Worm (Caenorhabditis elegans) whole organism, L4 larva: ENCODE measurements around the gene rheb-1.

ENCODE experiments used
- F10B5.3 ChIP-seq: sonication (generic microtip); optimal IDR thresholded peaks from 2 replicates; lab custom pipeline; 2016; ENCODE audit warnings: mild to moderate bottlenecking, missing genetic modification characterization, missing compliant biosample characterization
- F37D6.2 ChIP-seq: sonication (generic microtip); optimal IDR thresholded peaks from 2 replicates; lab custom pipeline; 2016; ENCODE audit warnings: mild to moderate bottlenecking, missing genetic modification characterization, missing compliant biosample characterization
- Y75B8A.6 ChIP-seq: fragments of 200-800 bp; sonication (Bioruptor generic); IDR thresholded peaks from 2 replicates; pipeline ENCODE4 v1.3.6; 2022; ENCODE audit warnings: missing genetic modification reagents, missing genetic modification characterization, missing compliant biosample characterization
- ZK337.2 ChIP-seq: fragments of 200-800 bp; sonication (Bioruptor generic); IDR thresholded peaks from 2 replicates; pipeline ENCODE4 v1.3.6; 2022; ENCODE audit warnings: missing genetic modification reagents, missing genetic modification characterization, missing compliant biosample characterization
- aha-1 ChIP-seq: fragments of 150-350 bp; peaks from one replicate; lab custom pipeline; 2014; ENCODE audit warnings: missing biosample characterization, missing genetic modification characterization
- ama-1 ChIP-seq: fragments of 150-350 bp; optimal IDR thresholded peaks from 2 replicates; lab custom pipeline; 2014; ENCODE audit warnings: inconsistent platforms, mixed read lengths
- ceh-28 ChIP-seq: fragments of 150-350 bp; optimal IDR thresholded peaks from 2 replicates; lab custom pipeline; 2014; ENCODE audit warnings: missing biosample characterization, missing genetic modification reagents, missing genetic modification characterization
- ceh-32 ChIP-seq: sonication (generic microtip); optimal IDR thresholded peaks from 2 replicates; lab custom pipeline; 2016; ENCODE audit warnings: mild to moderate bottlenecking, missing genetic modification characterization, missing compliant biosample characterization; ENCODE audit not compliant: poor library complexity
- ceh-62 ChIP-seq: sonication (generic microtip); optimal IDR thresholded peaks from 2 replicates; lab custom pipeline; 2017; ENCODE audit warnings: missing biosample characterization, missing genetic modification characterization
- ces-1 ChIP-seq: fragments of 150-350 bp; sonication (generic microtip); optimal IDR thresholded peaks from 4 replicates; lab custom pipeline; 2014; ENCODE audit warnings: missing biosample characterization, missing genetic modification reagents, missing genetic modification characterization
- cey-2 ChIP-seq: sonication (generic microtip); optimal IDR thresholded peaks from 3 replicates; lab custom pipeline; 2017; ENCODE audit warnings: missing genetic modification characterization, mild to moderate bottlenecking, missing compliant biosample characterization, antibody characterized with exemption, borderline replicate concordance; ENCODE audit not compliant: insufficient read depth
- ctbp-1 ChIP-seq: fragments of 200-800 bp; sonication (Bioruptor generic); IDR thresholded peaks from 2 replicates; pipeline ENCODE4 v1.3.6; 2022; ENCODE audit warnings: missing genetic modification reagents, missing genetic modification characterization, missing compliant biosample characterization
- daf-8 ChIP-seq: fragments of 200-800 bp; sonication (Bioruptor generic); IDR thresholded peaks from 2 replicates; pipeline ENCODE4 v1.3.6; 2022; ENCODE audit warnings: missing genetic modification characterization, missing compliant biosample characterization
- dmd-6 ChIP-seq: fragments of 200-800 bp; sonication (Bioruptor generic); IDR thresholded peaks from 2 replicates; pipeline ENCODE4 v1.3.6; 2022; ENCODE audit warnings: missing genetic modification reagents, missing genetic modification characterization, missing compliant biosample characterization
- dmd-8 ChIP-seq: fragments of 200-800 bp; sonication (Bioruptor generic); IDR thresholded peaks from 2 replicates; pipeline ENCODE4 v1.3.6; 2022; ENCODE audit warnings: missing genetic modification characterization, missing compliant biosample characterization
- dmd-9 ChIP-seq: fragments of 200-800 bp; sonication (Bioruptor generic); IDR thresholded peaks from 2 replicates; pipeline ENCODE4 v1.3.6; 2022; ENCODE audit warnings: missing genetic modification reagents, missing genetic modification characterization, missing compliant biosample characterization
- dpl-1 ChIP-seq: fragments of 150-350 bp; optimal IDR thresholded peaks from 2 replicates; lab custom pipeline; 2014; ENCODE audit warnings: missing biosample characterization, missing genetic modification reagents, missing genetic modification characterization
- dve-1 ChIP-seq: sonication (generic microtip); optimal IDR thresholded peaks from 2 replicates; lab custom pipeline; 2017; ENCODE audit warnings: antibody characterized with exemption, mild to moderate bottlenecking, missing genetic modification characterization, missing compliant biosample characterization; ENCODE audit not compliant: insufficient read depth
- egl-43 ChIP-seq: fragments of 200-800 bp; sonication (Bioruptor generic); IDR thresholded peaks from 2 replicates; pipeline ENCODE4 v1.3.6; 2022; ENCODE audit warnings: missing genetic modification reagents, missing genetic modification characterization, missing compliant biosample characterization
- gei-8 ChIP-seq: fragments of 200-800 bp; sonication (Bioruptor generic); optimal IDR thresholded peaks from 2 replicates; lab custom pipeline; 2018; ENCODE audit warnings: mild to moderate bottlenecking, missing genetic modification characterization, missing compliant biosample characterization
- hif-1 ChIP-seq, 2 experiments: sonication (generic microtip); optimal IDR thresholded peaks; 2 replicates each; lab custom pipeline; 2016 to 2017; ENCODE audit warnings: missing compliant biosample characterization in 2 of 2, missing genetic modification characterization in 2 of 2, missing genetic modification reagents in 2 of 2, missing genotype in 2 of 2, mild to moderate bottlenecking in 1 of 2
- hlh-30 ChIP-seq: sonication (generic microtip); optimal IDR thresholded peaks from 2 replicates; lab custom pipeline; 2017; ENCODE audit warnings: antibody characterized with exemption, mild to moderate bottlenecking, missing genetic modification characterization, missing compliant biosample characterization; ENCODE audit not compliant: insufficient read depth
- jun-1 ChIP-seq: fragments of 150-350 bp; optimal IDR thresholded peaks from 2 replicates; lab custom pipeline; 2014; ENCODE audit warnings: missing biosample characterization, missing genetic modification reagents, missing genetic modification characterization
- lin-1 ChIP-seq: fragments of 200-800 bp; sonication (Bioruptor generic); IDR thresholded peaks from 2 replicates; pipeline ENCODE4 v1.3.6; 2022; ENCODE audit warnings: missing genetic modification reagents, missing genetic modification characterization, missing compliant biosample characterization
- lin-13 ChIP-seq: fragments of 150-350 bp; optimal IDR thresholded peaks from 2 replicates; lab custom pipeline; 2014; ENCODE audit warnings: missing biosample characterization, missing genetic modification reagents, missing genetic modification characterization
- lin-38 ChIP-seq: fragments of 200-800 bp; sonication (Bioruptor generic); IDR thresholded peaks from 2 replicates; pipeline ENCODE4 v1.3.6; 2022; ENCODE audit warnings: missing genetic modification reagents, missing genetic modification characterization, missing compliant biosample characterization
- lsy-2 ChIP-seq, 2 experiments: fragments of 150-350 bp in 1 of 2; sonication (generic microtip) in 1 of 2; optimal IDR thresholded peaks; 2 replicates each; lab custom pipeline; 2014 to 2017; ENCODE audit warnings: missing biosample characterization in 2 of 2, missing genetic modification characterization in 2 of 2
- madf-5 ChIP-seq, 2 experiments: fragments of 200-800 bp; sonication (Bioruptor generic); IDR thresholded peaks; 2 replicates each; pipeline ENCODE4 v1.3.6; 2022; ENCODE audit warnings: missing compliant biosample characterization in 2 of 2, missing genetic modification characterization in 2 of 2
- mdl-1 ChIP-seq, 2 experiments: fragments of 150-350 bp in 1 of 2; sonication (generic microtip) in 1 of 2; optimal IDR thresholded peaks; 2 replicates each; lab custom pipeline; 2014 to 2017; ENCODE audit warnings: missing biosample characterization in 2 of 2, missing genetic modification characterization in 2 of 2
- mep-1 ChIP-seq: fragments of 150-350 bp; sonication (generic microtip); optimal IDR thresholded peaks from 3 replicates; lab custom pipeline; 2014; ENCODE audit warnings: missing biosample characterization, missing genetic modification characterization
- mxl-2 ChIP-seq: fragments of 200-800 bp; sonication (Bioruptor generic); conservative IDR thresholded peaks from 2 replicates; pipeline ENCODE4 v1.3.6; 2022; ENCODE audit warnings: missing genetic modification reagents, missing genetic modification characterization, missing compliant biosample characterization
- nhr-10 ChIP-seq: fragments of 150-350 bp; optimal IDR thresholded peaks from 2 replicates; lab custom pipeline; 2014; ENCODE audit warnings: missing biosample characterization, missing genetic modification characterization
- nhr-11 ChIP-seq: fragments of 150-350 bp; optimal IDR thresholded peaks from 2 replicates; lab custom pipeline; 2014; ENCODE audit warnings: missing biosample characterization, missing genetic modification characterization
- nhr-237 ChIP-seq: sonication (generic microtip); optimal IDR thresholded peaks from 2 replicates; lab custom pipeline; 2017; ENCODE audit warnings: missing biosample characterization, missing genetic modification characterization
- nhr-48 ChIP-seq: sonication (generic microtip); optimal IDR thresholded peaks from 2 replicates; lab custom pipeline; 2016; ENCODE audit warnings: mild to moderate bottlenecking, missing genetic modification characterization, missing compliant biosample characterization
- nhr-6 ChIP-seq: fragments of 150-350 bp; optimal IDR thresholded peaks from 2 replicates; lab custom pipeline; 2014; ENCODE audit warnings: missing biosample characterization, missing genetic modification characterization
- nhr-77 ChIP-seq: fragments of 150-350 bp; optimal IDR thresholded peaks from 2 replicates; lab custom pipeline; 2014; ENCODE audit warnings: missing biosample characterization, missing genetic modification characterization
- pqm-1 ChIP-seq: sonication (generic microtip); optimal IDR thresholded peaks from 2 replicates; lab custom pipeline; 2017; ENCODE audit warnings: missing biosample characterization, missing genetic modification characterization
- rbr-2 ChIP-seq: sonication (generic microtip); optimal IDR thresholded peaks from 2 replicates; lab custom pipeline; 2016; ENCODE audit warnings: missing genotype, missing genetic modification characterization, missing compliant biosample characterization
- spr-1 ChIP-seq: sonication (generic microtip); optimal IDR thresholded peaks from 2 replicates; lab custom pipeline; 2016; ENCODE audit warnings: mild to moderate bottlenecking, missing genetic modification characterization, missing compliant biosample characterization
- tra-1 ChIP-seq: fragments of 200-800 bp; sonication (Bioruptor generic); IDR thresholded peaks from 2 replicates; pipeline ENCODE4 v1.3.6; 2022; ENCODE audit warnings: missing genetic modification reagents, missing genetic modification characterization, missing compliant biosample characterization
- unc-39 ChIP-seq: sonication (generic microtip); optimal IDR thresholded peaks from 2 replicates; lab custom pipeline; 2017; ENCODE audit warnings: missing biosample characterization, missing genetic modification characterization
- unc-62 ChIP-seq, 3 experiments: fragments of 150-350 bp in 1 of 3; sonication (generic microtip); optimal IDR thresholded peaks in 2 of 3; peaks in 1 of 3; 1 replicate in 1 of 3; 2 replicates in 2 of 3; lab custom pipeline; 2014 to 2017; ENCODE audit warnings: missing biosample characterization in 3 of 3, missing genetic modification characterization in 3 of 3, missing genetic modification reagents in 3 of 3, missing genotype in 1 of 3
- zag-1 ChIP-seq: fragments of 150-350 bp; optimal IDR thresholded peaks from 2 replicates; lab custom pipeline; 2014; ENCODE audit warnings: missing biosample characterization, missing genetic modification characterization
- zip-2 ChIP-seq: fragments of 150-350 bp; optimal IDR thresholded peaks from 2 replicates; lab custom pipeline; 2014; ENCODE audit warnings: missing biosample characterization, missing genetic modification characterization
- ztf-11 ChIP-seq: fragments of 150-350 bp; optimal IDR thresholded peaks from 2 replicates; lab custom pipeline; 2014; ENCODE audit warnings: missing biosample characterization, missing genetic modification characterization

Gene rheb-1

ce11 chrIII:9482423-9482993 lies 26.7 kb upstream of the rheb-1 start:
- TF ChIP-seq lsy-2 (tag; optimal IDR thresholded peaks at IDR 0.05; lab: Kevin White, UChicago) = peak in 1 of 2 experiments; percentile 17
- no peak for TF ChIP-seq ceh-32 (tag; lab: Kevin White, UChicago)
- peak; percentile 73 for TF ChIP-seq aha-1 (tag; lab: Kevin White, UChicago)
- TF ChIP-seq egl-43 = no peak
- no peak for TF ChIP-seq nhr-6 (tag; lab: Kevin White, UChicago)
- no peak for TF ChIP-seq ztf-11 (tag; lab: Kevin White, UChicago)
- no peak for TF ChIP-seq Y75B8A.6 (GFP tag; lab: Robert Waterston, UW)
- no peak for TF ChIP-seq nhr-48 (tag; lab: Kevin White, UChicago)
- no peak for TF ChIP-seq nhr-77 (tag; lab: Kevin White, UChicago)
- no peak for TF ChIP-seq lin-1 (GFP tag; lab: Robert Waterston, UW)
- TF ChIP-seq mxl-2 (GFP tag; lab: Robert Waterston, UW) = no peak
- TF ChIP-seq nhr-10 (tag; lab: Kevin White, UChicago) = no peak
- TF ChIP-seq cey-2 (tag; lab: Kevin White, UChicago) = no peak
- TF ChIP-seq ceh-62 (tag; lab: Kevin White, UChicago) = no peak
- TF ChIP-seq ces-1 = no peak
- no peak for TF ChIP-seq mdl-1 (tag; optimal IDR thresholded peaks at IDR 0.05; lab: Kevin White, UChicago)
- TF ChIP-seq unc-39 (tag; lab: Kevin White, UChicago) = no peak
- no peak for TF ChIP-seq gei-8 (GFP tag; lab: Kevin White, UChicago)

- TF ChIP-seq nhr-11 (no peak), dmd-6 (GFP tag; lab: Robert Waterston, UW) (peak; percentile 40; the same call in 1 of the 2 replicates), dve-1 (tag; lab: Kevin White, UChicago) (peak; percentile 7)
Observed at ce11 chrIII:9476564-9476963, 20.7 kb upstream of the rheb-1 start.

DNA sequence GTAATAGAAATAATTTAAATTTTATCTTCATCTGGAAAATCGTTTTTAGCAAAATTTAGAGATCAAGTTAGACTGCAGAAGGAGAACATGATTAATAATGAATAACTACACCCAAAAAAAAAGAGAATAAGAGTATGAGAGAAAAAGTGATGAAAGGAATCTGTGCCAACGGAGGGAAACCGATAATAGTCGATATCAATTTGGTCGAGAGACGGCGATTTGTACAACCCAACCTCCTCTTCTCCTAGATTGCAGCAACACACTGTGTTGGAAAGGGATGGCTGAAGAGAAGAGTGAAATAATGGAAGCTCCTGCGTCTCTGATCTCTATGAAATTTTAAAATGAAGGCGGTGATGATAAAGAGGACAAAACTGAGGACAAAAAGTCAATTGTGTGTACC lies 18.7 kb upstream of the rheb-1 start:
- no peak for TF ChIP-seq zip-2
- no peak for TF ChIP-seq hif-1 (tag; optimal IDR thresholded peaks at IDR 0.05; lab: Kevin White, UChicago)
- TF ChIP-seq dmd-8 = no peak
- no peak for TF ChIP-seq madf-5 (GFP tag; IDR thresholded peaks at IDR 0.05; lab: Robert Waterston, UW)
- TF ChIP-seq pqm-1 (tag; lab: Kevin White, UChicago) = peak; percentile 89
- no peak for TF ChIP-seq nhr-11
- TF ChIP-seq ctbp-1 (GFP tag; lab: Robert Waterston, UW) = no peak
- TF ChIP-seq ama-1 (lab: Kevin White, UChicago) = no peak
- no peak for TF ChIP-seq dpl-1 (GFP tag; lab: Kevin White, UChicago)
- TF ChIP-seq daf-8 = no peak
- no peak for TF ChIP-seq nhr-237 (tag; lab: Kevin White, UChicago)
- no peak for TF ChIP-seq ces-1
- no peak for TF ChIP-seq rbr-2 (tag; lab: Kevin White, UChicago)
- no peak for TF ChIP-seq dmd-9
- TF ChIP-seq hlh-30 (tag; lab: Kevin White, UChicago) = no peak
- peak; percentile 77 for TF ChIP-seq dmd-6 (GFP tag; lab: Robert Waterston, UW)
- no peak for TF ChIP-seq tra-1 (GFP tag; lab: Robert Waterston, UW)
- no peak for TF ChIP-seq F37D6.2 (tag; lab: Kevin White, UChicago)
- peak in 1 of 2 experiments; percentile 19 for TF ChIP-seq unc-62 (GFP tag; optimal IDR thresholded peaks at IDR 0.05 in 1 of 2; lab: Kevin White, UChicago)
- no peak for TF ChIP-seq unc-62 (tag; optimal IDR thresholded peaks at IDR 0.05; lab: Kevin White, UChicago)
- no peak for TF ChIP-seq mxl-2 (GFP tag; lab: Robert Waterston, UW)
- no peak for TF ChIP-seq F10B5.3
- TF ChIP-seq zag-1 = no peak
- no peak for TF ChIP-seq gei-8 (GFP tag; lab: Kevin White, UChicago)
- peak; percentile 40 for TF ChIP-seq nhr-48 (tag; lab: Kevin White, UChicago)
- TF ChIP-seq ceh-28 = no peak
- peak; percentile 35 for TF ChIP-seq nhr-77 (tag; lab: Kevin White, UChicago)
- TF ChIP-seq cey-2 (tag; lab: Kevin White, UChicago) = no peak
- TF ChIP-seq mep-1 (tag; lab: Kevin White, UChicago) = peak; percentile 37
- no peak for TF ChIP-seq lin-38 (GFP tag; lab: Robert Waterston, UW)
- TF ChIP-seq lin-13 (GFP tag; lab: Kevin White, UChicago) = no peak
- no peak for TF ChIP-seq egl-43
- no peak for TF ChIP-seq ZK337.2
- TF ChIP-seq spr-1 (tag; lab: Kevin White, UChicago) = no peak
- no peak for TF ChIP-seq jun-1 (tag; lab: Kevin White, UChicago)
